Worm (Caenorhabditis elegans): Measurements from ENCODE around the gene ZC477.7.

Gene ZC477.7

ce11 chrIV:7062697-7063096, 48.6 kb downstream of the ZC477.7 start:
- no peak for TF ChIP-seq F13C5.2 (tag; optimal IDR thresholded peaks at IDR 0.05)

All from whole organism, early embryonic.